Fruit fly (Drosophila melanogaster) whole organism, wandering third instar larva: ENCODE data around the gene CG31974.

Experiments used
- Abd-B ChIP-seq: fragments of >200 bp; optimal IDR thresholded peaks from 2 replicates; lab custom pipeline; 2017; ENCODE audit warnings: missing biosample characterization, missing genetic modification characterization
- Dif ChIP-seq: fragments of 200-275, 200-300 bp; sonication (Bioruptor generic); optimal IDR thresholded peaks from 2 replicates; lab custom pipeline; 2018; ENCODE audit warnings: missing biosample characterization, missing genetic modification characterization; ENCODE audit not compliant: partially characterized antibody
- Hnf4 ChIP-seq: fragments of 200-800 bp; sonication (Bioruptor generic); optimal IDR thresholded peaks from 2 replicates; lab custom pipeline; 2016; ENCODE audit warnings: missing biosample characterization, mild to moderate bottlenecking, missing genetic modification characterization
- Hr78 ChIP-seq: fragments of >200 bp; optimal IDR thresholded peaks from 2 replicates; lab custom pipeline; 2017; ENCODE audit warnings: missing biosample characterization, missing genetic modification characterization
- Hr83 ChIP-seq: fragments of 200-300 bp; sonication (Bioruptor generic); optimal IDR thresholded peaks from 2 replicates; lab custom pipeline; 2016; ENCODE audit warnings: missing biosample characterization, mild to moderate bottlenecking, missing genetic modification characterization, moderate library complexity; ENCODE audit not compliant: poor library complexity, severe bottlenecking
- Myc ChIP-seq: fragments of >200 bp; optimal IDR thresholded peaks from 2 replicates; lab custom pipeline; 2017
- N ChIP-seq: fragments of >200 bp; optimal IDR thresholded peaks from 2 replicates; lab custom pipeline; 2018; ENCODE audit warnings: missing biosample characterization, missing external identifiers, missing genetic modification characterization
- OdsH ChIP-seq: fragments of 200-800 bp; sonication (Bioruptor generic); optimal IDR thresholded peaks from 2 replicates; lab custom pipeline; 2016; ENCODE audit warnings: missing biosample characterization, mild to moderate bottlenecking, missing genetic modification characterization
- Rel ChIP-seq, 2 experiments: fragments of 200-800 bp; sonication (Bioruptor generic) in 1 of 2; optimal IDR thresholded peaks; 2 replicates in 1 of 2; 3 replicates in 1 of 2; lab custom pipeline; 2016 to 2019; ENCODE audit warnings: mild to moderate bottlenecking in 2 of 2, missing biosample characterization in 2 of 2, missing genetic modification characterization in 2 of 2, moderate library complexity in 1 of 2
- Sp1 ChIP-seq: fragments of 200-800 bp; sonication (Bioruptor generic); optimal IDR thresholded peaks from 3 replicates; lab custom pipeline; 2019; ENCODE audit warnings: missing biosample characterization, mild to moderate bottlenecking, missing genetic modification characterization, moderate library complexity
- Vsx2 ChIP-seq: fragments of 200-300, 225-300 bp; sonication (Bioruptor generic); optimal IDR thresholded peaks from 2 replicates; lab custom pipeline; 2018; ENCODE audit warnings: missing biosample characterization, missing genetic modification characterization; ENCODE audit not compliant: partially characterized antibody
- dl ChIP-seq, 2 experiments: fragments of 175-275, 200-275 bp in 1 of 2; fragments of 200-275 bp in 1 of 2; sonication (Bioruptor generic); optimal IDR thresholded peaks; lab custom pipeline; 2018; ENCODE audit warnings: mild to moderate bottlenecking in 2 of 2, missing biosample characterization in 2 of 2, missing genetic modification characterization in 2 of 2, moderate library complexity in 2 of 2; ENCODE audit not compliant: partially characterized antibody in 2 of 2, insufficient read depth in 1 of 2
- dmrt93B ChIP-seq: fragments of 200-800 bp; sonication (Bioruptor generic); optimal IDR thresholded peaks from 2 replicates; lab custom pipeline; 2018; ENCODE audit warnings: missing biosample characterization, mild to moderate bottlenecking, missing genetic modification characterization
- dsf ChIP-seq: sonication (Bioruptor generic); optimal IDR thresholded peaks from 2 replicates; lab custom pipeline; 2016; ENCODE audit warnings: missing biosample characterization, missing genetic modification characterization, borderline replicate concordance
- ey ChIP-seq: fragments of 200-800 bp; sonication (Bioruptor generic); optimal IDR thresholded peaks from 2 replicates; lab custom pipeline; 2016; ENCODE audit warnings: missing biosample characterization, missing genetic modification characterization
- foxo ChIP-seq, 2 experiments: fragments of 200-800 bp; sonication (Bioruptor generic); optimal IDR thresholded peaks; 2 replicates in 1 of 2; 3 replicates in 1 of 2; lab custom pipeline; 2016 to 2017; ENCODE audit warnings: missing biosample characterization in 2 of 2, missing genetic modification characterization in 2 of 2
- fru ChIP-seq: fragments of 200-800 bp; sonication (Bioruptor generic); optimal IDR thresholded peaks from 3 replicates; lab custom pipeline; 2016; ENCODE audit warnings: missing biosample characterization, mild to moderate bottlenecking, missing genetic modification characterization
- h ChIP-seq: fragments of 200-800 bp; sonication (Bioruptor generic); optimal IDR thresholded peaks from 3 replicates; lab custom pipeline; 2016; ENCODE audit warnings: missing biosample characterization, mild to moderate bottlenecking, missing genetic modification characterization
- jim ChIP-seq: fragments of 175-275, 200-325 bp; sonication (Bioruptor generic); optimal IDR thresholded peaks from 2 replicates; lab custom pipeline; 2016; ENCODE audit warnings: missing biosample characterization, mild to moderate bottlenecking, missing genetic modification characterization
- lola ChIP-seq: fragments of >200 bp; optimal IDR thresholded peaks from 2 replicates; lab custom pipeline; 2017; ENCODE audit warnings: missing biosample characterization, missing genetic modification characterization
- pan ChIP-seq: fragments of >200 bp; optimal IDR thresholded peaks from 2 replicates; lab custom pipeline; 2017
- psq ChIP-seq: fragments of 200-800 bp; sonication (Bioruptor generic); optimal IDR thresholded peaks from 3 replicates; lab custom pipeline; 2017; ENCODE audit warnings: missing biosample characterization, mild to moderate bottlenecking, missing genetic modification characterization, moderate library complexity
- rgr ChIP-seq: fragments of 200-800 bp; sonication (Bioruptor generic); optimal IDR thresholded peaks from 3 replicates; lab custom pipeline; 2016; ENCODE audit warnings: missing biosample characterization, mild to moderate bottlenecking, missing genetic modification characterization
- sage ChIP-seq: fragments of 200-800 bp; sonication (Bioruptor generic); optimal IDR thresholded peaks from 2 replicates; lab custom pipeline; 2016; ENCODE audit warnings: missing biosample characterization, mild to moderate bottlenecking, missing genetic modification characterization
- sv ChIP-seq: fragments of 200-800 bp; sonication (Bioruptor generic); optimal IDR thresholded peaks from 3 replicates; lab custom pipeline; 2016; ENCODE audit warnings: missing biosample characterization, missing genetic modification characterization
- tai ChIP-seq: sonication (Bioruptor generic); optimal IDR thresholded peaks from 2 replicates; lab custom pipeline; 2016; ENCODE audit warnings: missing biosample characterization, missing genetic modification characterization
- woc ChIP-seq: sonication (Bioruptor generic); optimal IDR thresholded peaks from 2 replicates; lab custom pipeline; 2016; ENCODE audit warnings: missing biosample characterization, mild to moderate bottlenecking, missing genetic modification characterization

CG31974 gene

DNA sequence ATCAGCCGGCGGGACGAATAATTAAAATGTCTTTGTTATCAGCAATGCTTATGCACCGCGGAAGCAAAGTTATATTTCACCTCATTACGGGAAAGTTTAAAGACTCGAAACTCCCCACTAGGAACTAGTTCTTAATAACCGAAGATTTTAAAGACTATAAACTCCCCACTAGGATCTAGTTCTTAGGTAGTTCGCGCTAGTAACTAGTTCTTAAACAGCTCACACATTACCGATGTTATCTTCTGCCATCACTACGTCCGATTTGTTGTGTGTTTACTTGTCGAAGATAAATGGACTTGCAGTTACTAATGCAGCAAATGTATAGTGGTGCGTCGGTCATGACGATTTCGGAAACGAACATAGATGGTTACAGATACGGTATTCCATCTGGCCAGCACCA is at the start of gene CG31974, which contains the start of gene CG11454:
TSS of gene CG31974 (minus strand) at position 4 of the 400 bp plus-strand sequence.
TSS of gene CG11454 (plus strand) at position 236 of the 400 bp plus-strand sequence.
- no peak for TF ChIP-seq Rel (GFP tag; optimal IDR thresholded peaks at IDR 0.05; lab: Kevin White, UChicago)
- TF ChIP-seq Rel (tag; optimal IDR thresholded peaks at IDR 0.05; lab: Kevin White, UChicago) = peak; percentile 41
- peak; percentile 60 for TF ChIP-seq Myc
- TF ChIP-seq lola = no peak

DNA sequence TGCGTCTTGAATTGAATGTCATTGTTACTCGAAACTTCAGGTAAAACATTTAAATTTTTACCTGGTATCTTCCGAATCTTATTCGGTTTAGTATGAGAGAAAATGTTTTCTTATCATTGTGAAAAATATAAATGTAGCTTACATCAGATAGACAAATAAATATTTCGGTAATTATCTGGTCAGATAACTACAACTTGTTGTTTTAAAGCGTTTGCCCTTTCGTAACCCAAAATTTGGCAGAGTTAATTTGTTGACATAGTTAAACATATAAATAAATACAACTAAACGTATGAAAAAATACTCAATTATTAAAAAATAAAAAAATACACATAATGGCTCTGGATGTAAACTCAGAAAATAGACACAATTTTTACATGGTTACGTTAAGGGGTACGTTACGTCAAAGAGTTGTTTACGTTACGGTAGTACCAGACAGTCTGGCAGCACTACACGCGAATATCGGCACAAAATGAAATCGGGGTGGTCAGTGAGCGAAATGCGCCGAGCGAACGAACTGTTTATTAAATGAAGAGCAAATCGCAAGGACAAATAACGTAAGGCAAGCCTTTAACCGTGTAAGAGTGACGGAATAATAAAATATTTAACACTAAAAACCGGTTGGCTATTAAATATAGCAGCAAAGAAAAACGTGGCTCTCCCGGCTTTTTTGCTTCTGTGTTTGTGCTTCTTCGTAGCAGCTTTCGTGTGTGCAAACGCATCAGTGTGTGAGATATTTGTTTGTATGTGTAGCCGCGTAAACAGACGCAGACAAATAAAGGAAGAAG is 39.7 kb upstream of the CG31974 start:
- peak; percentile 60 for TF ChIP-seq sage (GFP tag; lab: Kevin White, UChicago)
- peak; percentile 19 for TF ChIP-seq N (GFP tag; lab: Kevin White, UChicago)
- TF ChIP-seq OdsH (GFP tag; lab: Kevin White, UChicago) = peak; percentile 10
- TF ChIP-seq Myc = no peak
- no peak for TF ChIP-seq tai (GFP tag; lab: Kevin White, UChicago)
- TF ChIP-seq psq (GFP tag; lab: Kevin White, UChicago) = peak; percentile 95
- TF ChIP-seq Sp1 (GFP tag; lab: Kevin White, UChicago) = peak; percentile 32
- no peak for TF ChIP-seq Dif (GFP tag; lab: Kevin White, UChicago)
- no peak for TF ChIP-seq ey
- peak; percentile 54 for TF ChIP-seq Rel (GFP tag; optimal IDR thresholded peaks at IDR 0.05; lab: Kevin White, UChicago)
- TF ChIP-seq Rel (tag; optimal IDR thresholded peaks at IDR 0.05; lab: Kevin White, UChicago) = no peak
- TF ChIP-seq, all 38 proteins: peak for 6

DNA sequence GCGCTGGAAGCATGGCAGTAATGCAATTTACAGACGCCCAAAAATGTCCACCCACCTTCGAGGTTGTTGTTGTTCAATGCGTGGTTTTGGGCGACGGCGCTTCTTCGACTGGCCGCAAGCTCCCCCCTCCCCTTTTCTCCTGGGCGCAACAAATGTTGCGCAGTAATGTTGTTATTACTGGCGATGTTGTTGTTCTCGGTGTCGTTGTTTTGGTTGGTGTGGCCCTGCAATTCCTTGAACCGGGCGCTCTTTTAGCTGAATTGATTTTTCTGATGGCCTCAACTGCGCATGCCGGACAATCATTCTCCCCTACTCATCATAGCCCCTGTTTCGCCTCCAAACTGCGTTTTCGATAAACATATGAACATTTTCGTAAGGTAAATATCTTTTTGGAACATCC is 38.1 kb upstream of the CG31974 start:
- peak; percentile 58 for TF ChIP-seq fru (GFP tag; lab: Kevin White, UChicago)
- no peak for TF ChIP-seq woc (GFP tag; lab: Kevin White, UChicago)

DNA sequence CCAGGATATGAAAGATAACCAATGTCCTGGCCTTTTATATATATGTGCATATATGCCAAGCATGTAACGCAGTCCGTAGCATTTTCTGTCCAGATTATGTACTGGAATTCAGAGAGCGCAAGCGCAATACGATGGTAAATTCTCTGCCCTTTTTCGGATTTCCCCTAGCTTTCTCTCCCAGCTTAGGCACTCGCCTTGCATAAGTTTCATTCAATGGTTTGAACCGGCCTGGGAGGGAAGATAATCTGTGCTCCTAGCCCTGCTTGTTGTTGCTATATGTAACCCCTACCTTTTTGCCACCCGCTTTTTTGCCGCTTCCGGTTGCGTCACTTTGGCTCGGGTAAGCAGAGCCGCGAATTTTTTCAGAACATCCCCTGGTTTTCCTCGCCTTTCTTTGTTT is 36.2 kb upstream of the CG31974 start:
- TF ChIP-seq fru (GFP tag; lab: Kevin White, UChicago) (no peak), h (GFP tag; lab: Kevin White, UChicago) (no peak), sv (no peak), Myc (no peak), jim (GFP tag; lab: Kevin White, UChicago) (no peak), Hr78 (no peak), Abd-B (no peak), dsf (GFP tag; lab: Kevin White, UChicago) (no peak), Hr83 (GFP tag; lab: Kevin White, UChicago) (no peak), Hnf4 (GFP tag; lab: Kevin White, UChicago) (no peak), Sp1 (GFP tag; lab: Kevin White, UChicago) (no peak), OdsH (GFP tag; lab: Kevin White, UChicago) (no peak), dmrt93B (no peak), foxo (GFP tag; optimal IDR thresholded peaks at IDR 0.05; lab: Kevin White, UChicago) (no peak), N (GFP tag; lab: Kevin White, UChicago) (no peak), lola (no peak), dl (GFP tag; optimal IDR thresholded peaks at IDR 0.05; lab: Kevin White, UChicago; ENCODE audit: insufficient read depth in 1 of 2, partially characterized antibody in 2 of 2) (no peak), rgr (GFP tag; lab: Kevin White, UChicago) (no peak), pan (lab: Kevin White, UChicago) (no peak)

DNA sequence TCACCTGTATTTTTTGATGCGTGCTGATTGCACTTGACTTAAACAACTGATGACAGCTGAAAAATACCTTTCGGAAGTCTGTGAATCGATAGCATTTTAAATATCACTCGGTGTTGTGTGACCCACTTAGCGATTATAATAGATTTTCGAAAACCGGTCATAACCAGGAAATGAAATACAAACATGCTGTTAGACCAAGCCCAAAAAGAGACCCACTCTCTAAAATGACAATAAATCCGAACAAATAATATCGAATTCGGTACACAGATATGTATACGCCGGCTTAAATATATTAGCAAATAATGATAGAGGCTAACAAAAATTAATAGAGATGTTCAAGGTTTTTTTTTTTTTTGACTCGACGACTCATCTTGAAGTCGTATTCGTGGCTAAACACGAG is 32.8 kb upstream of the CG31974 start:
- TF ChIP-seq Hr83 (GFP tag; lab: Kevin White, UChicago) (no peak), dsf (GFP tag; lab: Kevin White, UChicago) (no peak), Vsx2 (GFP tag; lab: Kevin White, UChicago) (no peak)
